Fruit fly (Drosophila melanogaster): ENCODE results near the gene CG13026.

DNA sequence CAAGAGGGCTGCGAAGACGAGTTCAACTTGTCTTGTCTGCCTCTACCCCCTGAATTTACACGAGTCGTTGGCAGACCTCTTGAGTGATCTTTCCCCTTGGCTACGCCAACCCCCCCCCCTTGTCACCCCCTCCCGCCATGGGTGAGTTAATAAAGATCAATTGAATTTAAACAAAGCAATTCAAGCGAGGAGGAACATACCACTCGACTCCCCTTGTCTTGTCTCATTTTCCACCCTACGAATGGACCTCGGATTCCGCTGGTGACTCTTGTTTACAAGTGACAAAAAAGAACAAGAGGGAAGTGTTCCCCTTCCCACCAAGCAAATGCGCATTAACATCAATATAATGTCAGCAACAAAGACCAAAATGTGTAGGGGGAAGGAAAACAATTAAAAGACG lies 23.1 kb downstream of the CG13026 start:
- TF ChIP-seq CG8478 (optimal IDR thresholded peaks at IDR 0.05) (no peak), CTCF (optimal IDR thresholded peaks at IDR 0.05) (no peak)
